Worm (Caenorhabditis elegans) whole organism, midembryonic: ENCODE data around the gene krr-1.

Experiments
- T22C8.4 ChIP-seq: fragments of 200-800 bp; sonication (Bioruptor generic); IDR thresholded peaks from 2 replicates; pipeline ENCODE4 v1.3.6; 2022; ENCODE audit warnings: missing genetic modification characterization, missing compliant biosample characterization
- flt-1 ChIP-seq: fragments of 200-800 bp; sonication (Bioruptor generic); IDR thresholded peaks from 2 replicates; pipeline ENCODE4 v1.3.6; 2022; ENCODE audit warnings: missing genetic modification characterization, missing compliant biosample characterization
- med-1 ChIP-seq: sonication (generic microtip); optimal IDR thresholded peaks from 2 replicates; lab custom pipeline; 2017; ENCODE audit warnings: missing genetic modification characterization, mild to moderate bottlenecking, missing compliant biosample characterization, antibody characterized with exemption, missing genetic modification reagents; ENCODE audit not compliant: insufficient read depth

DNA sequence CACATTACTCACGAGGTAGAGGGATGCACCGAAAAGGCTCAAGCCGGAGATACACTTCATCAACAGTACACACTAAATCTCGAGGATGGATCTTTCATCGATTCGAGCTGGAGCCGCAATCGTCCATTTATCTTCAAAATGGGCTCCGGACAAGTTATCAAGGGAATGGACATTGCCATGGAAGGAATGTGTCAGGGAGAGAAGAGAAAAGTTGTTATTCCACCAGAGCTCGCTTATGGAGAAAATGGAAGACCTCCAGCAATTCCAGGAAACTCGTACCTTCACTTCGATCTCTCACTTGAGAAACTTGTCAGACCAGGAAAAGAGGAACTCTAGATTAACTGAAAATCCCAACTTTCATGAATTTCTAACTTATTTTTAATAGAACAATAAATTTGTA, 5.1 kb upstream of the krr-1 start:
- TF ChIP-seq flt-1 (GFP tag; lab: Robert Waterston, UW) (no peak), T22C8.4 (GFP tag; lab: Robert Waterston, UW) (no peak), med-1 (GFP tag; lab: Kevin White, UChicago) (no peak)
